Fruit fly (Drosophila melanogaster) whole organism, embryonic: Measurements from ENCODE around the gene CG1172.

Source experiments
- Atf6 ChIP-seq: fragments of 200-800 bp; sonication (Bioruptor generic); IDR thresholded peaks from 2 replicates; pipeline ENCODE4 v1.3.6; 2022; ENCODE audit warnings: missing biosample characterization, missing genetic modification characterization
- CG1024 ChIP-seq: fragments of 200-800 bp; sonication (Bioruptor generic); IDR thresholded peaks from 2 replicates; pipeline ENCODE4 v1.3.6; 2022; ENCODE audit warnings: missing biosample characterization, missing genetic modification characterization
- CG12236 ChIP-seq: fragments of 200-800 bp; sonication (Bioruptor generic); optimal IDR thresholded peaks from 2 replicates; lab custom pipeline; 2016; ENCODE audit warnings: missing biosample characterization, missing genetic modification characterization
- CG13296 ChIP-seq: fragments of 200-800 bp; sonication (Bioruptor generic); optimal IDR thresholded peaks from 3 replicates; lab custom pipeline; 2018; ENCODE audit warnings: missing biosample characterization, mild to moderate bottlenecking, missing genetic modification characterization
- CG14860 ChIP-seq: fragments of 200-800 bp; sonication (Bioruptor generic); IDR thresholded peaks from 3 replicates; pipeline ENCODE4 v1.3.6; 2022; ENCODE audit warnings: missing biosample characterization, missing genetic modification characterization; ENCODE audit not compliant: partially characterized antibody
- CG1529 ChIP-seq: fragments of 200-800 bp; sonication (Bioruptor generic); optimal IDR thresholded peaks from 3 replicates; lab custom pipeline; 2018; ENCODE audit warnings: missing biosample characterization, missing genetic modification characterization
- CG17361 ChIP-seq: fragments of 200-800 bp; sonication (Bioruptor generic); IDR thresholded peaks from 3 replicates; pipeline ENCODE4 v1.3.6; 2022; ENCODE audit warnings: missing biosample characterization, missing genetic modification characterization
- CG17802 ChIP-seq: fragments of 200-800 bp; sonication (Bioruptor generic); optimal IDR thresholded peaks from 2 replicates; lab custom pipeline; 2018; ENCODE audit warnings: missing biosample characterization, mild to moderate bottlenecking, missing genetic modification characterization, moderate library complexity
- CG2120 ChIP-seq: fragments of 200-800 bp; sonication (Bioruptor generic); optimal IDR thresholded peaks from 3 replicates; lab custom pipeline; 2016; ENCODE audit warnings: missing biosample characterization, missing genetic modification characterization
- CG2875 ChIP-seq: fragments of 200-800 bp; sonication (Bioruptor generic); optimal IDR thresholded peaks from 2 replicates; lab custom pipeline; 2017; ENCODE audit warnings: missing biosample characterization, mild to moderate bottlenecking, missing genetic modification characterization, missing genetic modification reagents
- CG30020 ChIP-seq: fragments of 200-800 bp; optimal IDR thresholded peaks from 2 replicates; lab custom pipeline; 2019; ENCODE audit warnings: missing biosample characterization, mild to moderate bottlenecking, missing genetic modification characterization, moderate library complexity
- CG30403 ChIP-seq: fragments of 200-800 bp; sonication (Bioruptor generic); optimal IDR thresholded peaks from 3 replicates; lab custom pipeline; 2016; ENCODE audit warnings: missing biosample characterization, missing genetic modification characterization
- CG31388 ChIP-seq: fragments of 200-800 bp; sonication (Bioruptor generic); optimal IDR thresholded peaks from 2 replicates; lab custom pipeline; 2016; ENCODE audit warnings: missing biosample characterization, missing genetic modification characterization
- CG4730 ChIP-seq: fragments of 200-800 bp; sonication (Bioruptor generic); IDR thresholded peaks from 2 replicates; pipeline ENCODE4 v1.3.6; 2022; ENCODE audit warnings: missing biosample characterization, missing genetic modification characterization
- CG6791 ChIP-seq: fragments of 200-800 bp; sonication (Bioruptor generic); IDR thresholded peaks from 3 replicates; pipeline ENCODE4 v1.3.6; 2022; ENCODE audit warnings: missing biosample characterization, missing genetic modification characterization; ENCODE audit not compliant: partially characterized antibody
- CG7786 ChIP-seq: fragments of 200-800 bp; sonication (Bioruptor generic); optimal IDR thresholded peaks from 2 replicates; lab custom pipeline; 2016; ENCODE audit warnings: missing biosample characterization, missing genetic modification characterization
- CG8359 ChIP-seq: fragments of 200-800 bp; sonication (Bioruptor generic); optimal IDR thresholded peaks from 2 replicates; lab custom pipeline; 2017; ENCODE audit warnings: missing biosample characterization, mild to moderate bottlenecking, missing genetic modification characterization, borderline replicate concordance
- CG8388 ChIP-seq: fragments of 200-800 bp; sonication (Bioruptor generic); optimal IDR thresholded peaks from 2 replicates; lab custom pipeline; 2019; ENCODE audit warnings: missing biosample characterization, mild to moderate bottlenecking, missing genetic modification characterization, moderate library complexity
- CG9876 ChIP-seq: fragments of 200-800 bp; sonication (Bioruptor generic); optimal IDR thresholded peaks from 2 replicates; lab custom pipeline; 2016; ENCODE audit warnings: missing biosample characterization, missing genetic modification characterization
- CHES-1-like ChIP-seq: fragments of 200-800 bp; sonication (Bioruptor generic); optimal IDR thresholded peaks from 2 replicates; lab custom pipeline; 2016; ENCODE audit warnings: missing biosample characterization, missing genetic modification characterization
- Camta ChIP-seq: fragments of 200-800 bp; sonication (Bioruptor generic); optimal IDR thresholded peaks from 2 replicates; lab custom pipeline; 2016; ENCODE audit warnings: missing biosample characterization, missing genetic modification characterization
- Deaf1 ChIP-seq: fragments of 200-800 bp; optimal IDR thresholded peaks from 3 replicates; lab custom pipeline; 2019; ENCODE audit warnings: missing biosample characterization, mild to moderate bottlenecking, missing genetic modification characterization, moderate library complexity
- Dfd ChIP-seq, 2 experiments: fragments of >200 bp; optimal IDR thresholded peaks; 2 replicates each; lab custom pipeline; 2017; ENCODE audit warnings: missing biosample characterization in 2 of 2, missing genetic modification characterization in 2 of 2
- Dip3 ChIP-seq: fragments of 200-800 bp; sonication (Bioruptor generic); optimal IDR thresholded peaks from 3 replicates; lab custom pipeline; 2016; ENCODE audit warnings: missing biosample characterization, missing genetic modification characterization
- Hr39 ChIP-seq: fragments of >200 bp; optimal IDR thresholded peaks from 2 replicates; lab custom pipeline; 2017
- Lim3 ChIP-seq: fragments of 200-800 bp; sonication (Bioruptor generic); IDR thresholded peaks from 2 replicates; pipeline ENCODE4 v1.3.6; 2022; ENCODE audit warnings: missing biosample characterization, missing genetic modification characterization
- Lpt ChIP-seq: fragments of >200 bp; optimal IDR thresholded peaks from 2 replicates; lab custom pipeline; 2018; ENCODE audit warnings: missing biosample characterization, missing genetic modification characterization
- NK7.1 ChIP-seq: fragments of 200-800 bp; sonication (Bioruptor generic); optimal IDR thresholded peaks from 3 replicates; lab custom pipeline; 2016; ENCODE audit warnings: missing biosample characterization, missing genetic modification characterization
- Nf-YC ChIP-seq: fragments of 200-800 bp; optimal IDR thresholded peaks from 3 replicates; lab custom pipeline; 2019; ENCODE audit warnings: missing biosample characterization, mild to moderate bottlenecking, missing genetic modification characterization, moderate library complexity
- Sox102F ChIP-seq: fragments of 200-800 bp; sonication (Bioruptor generic); optimal IDR thresholded peaks from 2 replicates; lab custom pipeline; 2018; ENCODE audit warnings: missing biosample characterization, mild to moderate bottlenecking, missing genetic modification characterization, moderate library complexity
- Xbp1 ChIP-seq: fragments of 200-800 bp; sonication (Bioruptor generic); optimal IDR thresholded peaks from 3 replicates; lab custom pipeline; 2016; ENCODE audit warnings: missing biosample characterization, mild to moderate bottlenecking, missing genetic modification characterization
- YL-1 ChIP-seq: fragments of 200-800 bp; sonication (Bioruptor generic); optimal IDR thresholded peaks from 3 replicates; lab custom pipeline; 2017; ENCODE audit warnings: missing biosample characterization, mild to moderate bottlenecking, missing genetic modification characterization
- cad ChIP-seq: fragments of >200 bp; optimal IDR thresholded peaks from 2 replicates; lab custom pipeline; 2017; ENCODE audit warnings: missing biosample characterization, missing genetic modification characterization
- cato ChIP-seq: fragments of 200-800 bp; sonication (Bioruptor generic); optimal IDR thresholded peaks from 2 replicates; lab custom pipeline; 2016; ENCODE audit warnings: missing biosample characterization, missing genetic modification characterization, borderline replicate concordance
- ci ChIP-seq: fragments of 200-800 bp; sonication (Bioruptor generic); IDR thresholded peaks from 3 replicates; pipeline ENCODE4 v1.3.6; 2022; ENCODE audit warnings: missing biosample characterization, missing genetic modification characterization
- crol ChIP-seq: fragments of 200-800 bp; sonication (Bioruptor generic); IDR thresholded peaks from 2 replicates; pipeline ENCODE4 v1.3.6; 2022; ENCODE audit warnings: missing biosample characterization, missing genetic modification characterization
- emc ChIP-seq: fragments of 200-800 bp; sonication (Bioruptor generic); optimal IDR thresholded peaks from 2 replicates; lab custom pipeline; 2016; ENCODE audit warnings: missing biosample characterization, missing genetic modification characterization
- fd102C ChIP-seq: fragments of 200-800 bp; sonication (Bioruptor generic); optimal IDR thresholded peaks from 2 replicates; lab custom pipeline; 2018; ENCODE audit warnings: missing biosample characterization, mild to moderate bottlenecking, missing genetic modification characterization, moderate library complexity
- ftz-f1 ChIP-seq: fragments of 200-800 bp; sonication (Bioruptor generic); optimal IDR thresholded peaks from 2 replicates; lab custom pipeline; 2016; ENCODE audit warnings: missing biosample characterization, missing genetic modification characterization
- gem ChIP-seq: fragments of 200-800 bp; sonication (Bioruptor generic); optimal IDR thresholded peaks from 2 replicates; lab custom pipeline; 2019; ENCODE audit warnings: missing biosample characterization, mild to moderate bottlenecking, missing genetic modification characterization, moderate library complexity
- knrl ChIP-seq: fragments of 200-800 bp; sonication (Bioruptor generic); IDR thresholded peaks from 3 replicates; pipeline ENCODE4 v1.3.6; 2022; ENCODE audit warnings: missing biosample characterization, missing genetic modification characterization; ENCODE audit not compliant: partially characterized antibody
- luna ChIP-seq: fragments of 200-800 bp; sonication (Bioruptor generic); optimal IDR thresholded peaks from 2 replicates; lab custom pipeline; 2016; ENCODE audit warnings: missing biosample characterization, missing genetic modification characterization
- nerfin-1 ChIP-seq: fragments of 200-800 bp; sonication (Bioruptor generic); optimal IDR thresholded peaks from 3 replicates; lab custom pipeline; 2019; ENCODE audit warnings: missing biosample characterization, mild to moderate bottlenecking, missing genetic modification characterization, moderate library complexity
- repo ChIP-seq: fragments of 200-800 bp; sonication (Bioruptor generic); optimal IDR thresholded peaks from 2 replicates; lab custom pipeline; 2016; ENCODE audit warnings: missing biosample characterization, missing genetic modification characterization
- sob ChIP-seq: fragments of 200-800 bp; sonication (Bioruptor generic); IDR thresholded peaks from 2 replicates; pipeline ENCODE4 v1.3.6; 2022; ENCODE audit warnings: missing biosample characterization, missing genetic modification characterization
- tgo ChIP-seq: fragments of 200-800 bp; sonication (Bioruptor generic); IDR thresholded peaks from 3 replicates; pipeline ENCODE4 v1.3.6; 2022; ENCODE audit warnings: missing biosample characterization, missing genetic modification characterization
- vnd ChIP-seq: fragments of 200-800 bp; sonication (Bioruptor generic); IDR thresholded peaks from 3 replicates; pipeline ENCODE4 v1.3.6; 2022; ENCODE audit warnings: missing biosample characterization, missing genetic modification characterization; ENCODE audit not compliant: partially characterized antibody
- vvl ChIP-seq: fragments of 200-800 bp; sonication (Bioruptor generic); IDR thresholded peaks from 2 replicates; pipeline ENCODE4 v1.3.6; 2022; ENCODE audit warnings: missing biosample characterization, missing genetic modification characterization
- zen2 ChIP-seq: fragments of 200-800 bp; sonication (Bioruptor generic); IDR thresholded peaks from 3 replicates; pipeline ENCODE4 v1.3.6; 2022; ENCODE audit warnings: missing biosample characterization, missing genetic modification characterization; ENCODE audit not compliant: partially characterized antibody
- zf30C ChIP-seq: fragments of 200-800 bp; sonication (Bioruptor generic); optimal IDR thresholded peaks from 3 replicates; lab custom pipeline; 2018; ENCODE audit warnings: missing biosample characterization, mild to moderate bottlenecking, missing genetic modification characterization
- zfh2 ChIP-seq: fragments of 200-800 bp; sonication (Bioruptor generic); optimal IDR thresholded peaks from 2 replicates; lab custom pipeline; 2016; ENCODE audit warnings: missing biosample characterization, missing genetic modification characterization

The CG1172 gene

DNA sequence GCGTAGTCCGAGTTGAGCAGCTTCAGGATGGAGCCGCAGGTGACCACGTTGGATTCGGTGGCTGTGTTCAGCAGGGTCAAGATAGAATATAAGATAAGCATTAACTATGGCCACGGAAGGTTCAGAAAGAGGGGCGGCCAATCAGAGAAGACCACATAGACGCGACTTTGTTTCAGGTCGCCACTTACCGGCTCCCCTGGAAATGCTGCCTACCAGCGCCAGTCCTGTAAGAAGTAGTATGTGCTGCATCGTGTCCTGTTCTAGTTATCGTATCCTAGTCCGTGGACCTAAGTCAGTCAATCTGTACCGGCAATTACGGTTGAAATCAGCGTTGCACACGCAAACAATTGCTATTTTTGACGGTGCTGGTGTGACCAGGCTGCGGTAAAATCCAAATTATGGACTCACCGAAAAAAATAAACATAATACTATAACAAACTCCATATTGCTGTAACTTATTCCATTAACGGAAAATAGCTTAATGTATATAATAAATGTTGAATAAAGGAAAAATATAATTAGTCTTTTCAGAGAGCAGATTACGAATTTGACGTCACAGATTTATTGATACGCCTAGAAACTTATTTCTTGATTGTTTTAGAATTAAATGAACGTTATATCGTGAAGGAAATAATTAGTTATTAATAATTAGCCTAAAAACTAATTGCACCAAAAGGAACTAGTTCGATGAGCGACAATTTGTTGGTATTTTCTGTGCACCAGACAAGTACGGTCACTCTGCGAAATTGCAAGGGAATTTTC lies 39.2 kb upstream of the CG1172 start, which contains the start of the genes CG11999 and CG1161 (continued):
- peak; percentile 47 for TF ChIP-seq YL-1
- TF ChIP-seq Nf-YC (tag; lab: Kevin White, UChicago) = peak; percentile 94
- TF ChIP-seq Deaf1 (tag; lab: Kevin White, UChicago) = no peak
- TF ChIP-seq cad (GFP tag; lab: Kevin White, UChicago) = no peak
- TF ChIP-seq CG2120 (GFP tag; lab: Kevin White, UChicago) = peak; percentile 40
- TF ChIP-seq vnd (GFP tag; lab: Robert Waterston, UW) = no peak
- no peak for TF ChIP-seq cato (GFP tag; lab: Kevin White, UChicago)
- TF ChIP-seq CG8359 (GFP tag; lab: Kevin White, UChicago) = no peak
- no peak for TF ChIP-seq CG7786 (GFP tag; lab: Kevin White, UChicago)
- no peak for TF ChIP-seq CG8388 (GFP tag; lab: Kevin White, UChicago)
- no peak for TF ChIP-seq CG2875 (GFP tag; lab: Kevin White, UChicago)
- TF ChIP-seq Lpt (GFP tag; lab: Kevin White, UChicago) = no peak
- no peak for TF ChIP-seq Atf6 (GFP tag; lab: Robert Waterston, UW)
- TF ChIP-seq vvl = no peak
- TF ChIP-seq CG30020 = peak; percentile 35
- no peak for TF ChIP-seq CG1024 (GFP tag; lab: Robert Waterston, UW)
- TF ChIP-seq CG6791 (GFP tag; lab: Robert Waterston, UW) = 0 out of 3 replicates have a peak, but pooled peaks have one; percentile 22
- TF ChIP-seq Lim3 (GFP tag; lab: Robert Waterston, UW) = no peak
- no peak for TF ChIP-seq CHES-1-like
- no peak for TF ChIP-seq ftz-f1 (GFP tag; lab: Kevin White, UChicago)
- no peak for TF ChIP-seq Dfd (GFP tag; optimal IDR thresholded peaks at IDR 0.05; lab: Kevin White, UChicago)
- no peak for TF ChIP-seq gem
- no peak for TF ChIP-seq emc (GFP tag; lab: Kevin White, UChicago)
- TF ChIP-seq tgo (GFP tag; lab: Robert Waterston, UW) = no peak
- TF ChIP-seq CG4730 = no peak
- peak; percentile 69 for TF ChIP-seq nerfin-1 (tag; lab: Kevin White, UChicago)
- TF ChIP-seq CG31388 (GFP tag; lab: Kevin White, UChicago) = no peak
- no peak for TF ChIP-seq repo (GFP tag; lab: Kevin White, UChicago)
- no peak for TF ChIP-seq CG9876 (GFP tag; lab: Kevin White, UChicago)
- no peak for TF ChIP-seq Hr39 (lab: Kevin White, UChicago)
- TF ChIP-seq Sox102F (GFP tag; lab: Kevin White, UChicago) = no peak
- TF ChIP-seq Dip3 = no peak
- peak; percentile 60; the same call in 2 of the 3 replicates for TF ChIP-seq CG17361 (GFP tag; lab: Robert Waterston, UW)
- no peak for TF ChIP-seq zf30C (GFP tag; lab: Kevin White, UChicago)
- TF ChIP-seq luna = no peak
- TF ChIP-seq zfh2 = no peak
- TF ChIP-seq Camta = no peak
- TF ChIP-seq CG1529 = no peak
- no peak for TF ChIP-seq NK7.1 (GFP tag; lab: Kevin White, UChicago)
- TF ChIP-seq knrl (GFP tag; lab: Robert Waterston, UW) = peak; percentile 40; the same call in 1 of the 3 replicates
- no peak for TF ChIP-seq CG14860
- TF ChIP-seq Xbp1 (GFP tag; lab: Kevin White, UChicago) = peak; percentile 93
- no peak for TF ChIP-seq zen2 (GFP tag; lab: Robert Waterston, UW)
- TF ChIP-seq CG30403 = peak; percentile 29
- no peak for TF ChIP-seq sob (GFP tag; lab: Robert Waterston, UW)
- TF ChIP-seq fd102C (GFP tag; lab: Kevin White, UChicago) = no peak
- no peak for TF ChIP-seq CG17802 (tag; lab: Kevin White, UChicago)
- no peak for TF ChIP-seq CG13296
- TF ChIP-seq crol = no peak
- TF ChIP-seq CG12236 = no peak
- TF ChIP-seq ci (GFP tag; lab: Robert Waterston, UW) = no peak
